Fruit fly (Drosophila melanogaster): ENCODE results near the gene Cbs.

The Cbs gene

dm6 chrX:21073641-21074328, 28.8 kb downstream of the Cbs start:
- TF ChIP-seq CTCF (optimal IDR thresholded peaks at IDR 0.05) (no peak), CG8478 (optimal IDR thresholded peaks at IDR 0.05) (no peak)

- no peak for TF ChIP-seq CTCF (optimal IDR thresholded peaks at IDR 0.05)
- no peak for TF ChIP-seq CG8478 (optimal IDR thresholded peaks at IDR 0.05)
Measured at dm6 chrX:21074329-21074708, 29.4 kb downstream of the Cbs start.

DNA sequence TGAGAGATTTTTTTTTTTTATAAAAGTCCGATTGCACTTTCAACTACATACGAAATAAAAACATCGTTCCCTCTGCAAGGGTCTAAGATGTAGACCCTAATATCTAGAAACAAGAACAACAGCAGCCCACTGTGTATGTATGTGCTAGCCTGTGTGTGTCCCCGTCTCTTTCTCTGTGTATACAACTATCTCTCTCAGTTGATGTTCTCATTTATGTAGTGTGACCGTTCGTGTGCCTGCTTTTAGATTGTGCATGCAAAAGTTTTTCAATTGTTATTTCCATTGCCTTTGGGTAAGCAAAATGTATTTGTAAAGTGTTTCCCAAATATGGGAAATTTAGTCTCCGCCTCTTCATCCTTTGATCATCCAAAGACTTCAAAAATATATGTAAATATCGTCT, 35.4 kb downstream of the Cbs start:
- no peak for TF ChIP-seq CG8478 (optimal IDR thresholded peaks at IDR 0.05)
- TF ChIP-seq CTCF (optimal IDR thresholded peaks at IDR 0.05), result no peak

DNA sequence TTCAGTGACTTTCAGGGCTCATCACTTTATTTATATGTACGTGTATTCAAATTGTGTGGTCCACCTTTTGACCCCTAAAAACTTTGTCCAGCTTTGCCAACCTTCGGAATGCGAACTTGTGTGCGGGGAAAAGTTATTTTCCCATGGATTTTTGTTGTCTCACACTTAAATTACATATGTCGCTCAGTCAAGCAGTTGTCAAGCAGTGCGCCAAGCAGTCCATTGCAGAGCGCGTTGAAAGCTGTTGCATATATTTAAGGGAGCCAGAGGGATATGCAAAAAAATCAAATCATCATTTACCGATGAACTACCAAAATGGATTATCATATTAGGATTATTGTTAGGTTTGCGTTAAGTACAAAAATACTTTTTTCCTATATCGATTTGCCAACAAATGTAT, 38.3 kb downstream of the Cbs start:
- no peak for TF ChIP-seq CG8478 (optimal IDR thresholded peaks at IDR 0.05)
- no peak for TF ChIP-seq CTCF (optimal IDR thresholded peaks at IDR 0.05)

DNA sequence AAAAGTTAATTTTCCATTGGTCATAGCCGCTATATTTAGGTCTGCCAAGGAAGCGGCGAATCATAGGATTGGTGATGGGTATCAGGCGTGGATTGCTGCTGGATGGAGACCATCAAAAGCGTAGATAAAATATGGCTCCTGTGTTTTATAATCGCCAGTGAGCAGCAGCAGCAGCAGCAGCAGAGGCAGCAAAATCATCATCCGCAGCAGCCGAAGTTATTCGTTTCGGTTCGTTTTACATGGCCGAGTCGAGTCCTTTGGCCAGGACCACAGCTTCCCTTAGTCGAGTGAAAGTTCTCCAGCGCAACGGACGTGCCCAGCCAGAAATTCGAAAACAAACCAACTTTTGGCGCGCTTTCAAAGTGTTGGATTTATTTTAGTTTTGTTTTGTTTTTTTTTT, 48.6 kb downstream of the Cbs start, which contains the start of gene stg1:
Gene stg1 (plus strand): TSS at position 301 of the 400 bp plus-strand sequence.
- no peak for TF ChIP-seq CTCF (optimal IDR thresholded peaks at IDR 0.05)
- no peak for TF ChIP-seq CG8478 (optimal IDR thresholded peaks at IDR 0.05)
